Worm (Caenorhabditis elegans): ENCODE results near the gene dmsr-3.

The dmsr-3 gene

ce11 chrII:13369231-13369630, 13.2 kb upstream of the dmsr-3 start, which contains the start of gene Y48C3A.20:
Gene Y48C3A.20 (plus strand): TSS chrII:13369607.
- TF ChIP-seq nhr-10 (tag; optimal IDR thresholded peaks at IDR 0.05) (no peak), ZK546.5 (tag; optimal IDR thresholded peaks at IDR 0.05) (no peak), fos-1 (tag; optimal IDR thresholded peaks at IDR 0.05) (no peak), F44E2.7 (GFP tag; IDR thresholded peaks at IDR 0.05) (no peak), dve-1 (tag; optimal IDR thresholded peaks at IDR 0.05; ENCODE audit: insufficient read depth) (peak; percentile 72), jun-1 (tag; optimal IDR thresholded peaks at IDR 0.05) (no peak), ceh-28 (tag; optimal IDR thresholded peaks at IDR 0.05) (no peak), D1046.2 (GFP tag; IDR thresholded peaks at IDR 0.05) (no peak), unc-39 (tag; optimal IDR thresholded peaks at IDR 0.05) (no peak), dmd-8 (GFP tag; IDR thresholded peaks at IDR 0.05) (no peak), nhr-48 (tag; optimal IDR thresholded peaks at IDR 0.05) (no peak), pqm-1 (tag; optimal IDR thresholded peaks at IDR 0.05) (no peak), mdt-29 (GFP tag; IDR thresholded peaks at IDR 0.05) (no peak), F37D6.2 (tag; optimal IDR thresholded peaks at IDR 0.05) (no peak), dpl-1 (GFP tag; optimal IDR thresholded peaks at IDR 0.05) (peak; percentile 81), mxl-2 (GFP tag; conservative IDR thresholded peaks at IDR 0.05) (no peak), mxl-3 (GFP tag; optimal IDR thresholded peaks at IDR 0.05) (no peak), nhr-6 (tag; optimal IDR thresholded peaks at IDR 0.05) (peak; percentile 8), unc-130 (GFP tag; optimal IDR thresholded peaks at IDR 0.05) (peak; percentile 23), lin-13 (GFP tag; optimal IDR thresholded peaks at IDR 0.05) (peak; percentile 20), nhr-111 (GFP tag; optimal IDR thresholded peaks at IDR 0.05) (no peak), Y5F2A.4 (GFP tag; optimal IDR thresholded peaks at IDR 0.05) (no peak), ceh-82 (tag; optimal IDR thresholded peaks at IDR 0.05) (no peak), nhr-42 (GFP tag; IDR thresholded peaks at IDR 0.05) (no peak), lin-38 (GFP tag; IDR thresholded peaks at IDR 0.05) (peak; percentile 71), lsy-2 (tag; optimal IDR thresholded peaks at IDR 0.05) (peak in 1 of 2 experiments; percentile 87), ceh-44 (GFP tag; IDR thresholded peaks at IDR 0.05) (no peak), spr-3 (GFP tag; optimal IDR thresholded peaks at IDR 0.05) (no peak), egl-27 (tag; optimal IDR thresholded peaks at IDR 0.05) (no peak), lin-39 (tag; optimal IDR thresholded peaks at IDR 0.05) (no peak), skn-1 (tag; optimal IDR thresholded peaks at IDR 0.05) (no peak), Y48G9A.11 (GFP tag; IDR thresholded peaks at IDR 0.05) (0 out of 2 replicates have a peak, but pooled peaks have one; percentile 41), nhr-77 (tag; optimal IDR thresholded peaks at IDR 0.05) (no peak), aha-1 (tag) (peak; percentile 46), daf-8 (GFP tag; IDR thresholded peaks at IDR 0.05) (no peak), nhr-102 (tag; optimal IDR thresholded peaks at IDR 0.05) (no peak), snpc-1.2 (GFP tag; IDR thresholded peaks at IDR 0.05) (peak; percentile 59; the same call in 1 of the 2 replicates), tag-97 (GFP tag; IDR thresholded peaks at IDR 0.05) (no peak), unc-62 (GFP tag; optimal IDR thresholded peaks at IDR 0.05 in 1 of 2) (no peak), unc-62 (tag; optimal IDR thresholded peaks at IDR 0.05) (no peak), mep-1 (tag; optimal IDR thresholded peaks at IDR 0.05) (peak; percentile 73), ZK337.2 (GFP tag; IDR thresholded peaks at IDR 0.05) (no peak), ztf-11 (tag; optimal IDR thresholded peaks at IDR 0.05) (no peak), hmg-1.1 (GFP tag; IDR thresholded peaks at IDR 0.05) (peak; percentile 44; the same call in 1 of the 2 replicates), T20F7.1 (GFP tag; optimal IDR thresholded peaks at IDR 0.05) (peak; percentile 61), nhr-28 (tag; optimal IDR thresholded peaks at IDR 0.05) (peak; percentile 33), pha-4 (GFP tag; IDR thresholded peaks at IDR 0.05) (0 out of 2 replicates have a peak, but pooled peaks have one; percentile 36), pha-4 (tag; optimal IDR thresholded peaks at IDR 0.05) (peak; percentile 82), zag-1 (tag; optimal IDR thresholded peaks at IDR 0.05) (no peak), F49E8.2 (tag; optimal IDR thresholded peaks at IDR 0.05; ENCODE audit: borderline replicate concordance) (no peak), rbr-2 (tag; optimal IDR thresholded peaks at IDR 0.05) (peak; percentile 47), spr-1 (tag; optimal IDR thresholded peaks at IDR 0.05) (peak; percentile 11), attf-4 (tag; optimal IDR thresholded peaks at IDR 0.05) (no peak), duxl-1 (tag; optimal IDR thresholded peaks at IDR 0.05; ENCODE audit: poor library complexity) (no peak)

All from whole organism, L4 larva.